Fruit fly (Drosophila melanogaster) whole organism, embryonic: ENCODE results near the gene CG13365.

Experiments
- Atf6 ChIP-seq: fragments of 200-800 bp; sonication (Bioruptor generic); IDR thresholded peaks from 2 replicates; pipeline ENCODE4 v1.3.6; 2022; ENCODE audit warnings: missing biosample characterization, missing genetic modification characterization
- BtbVII ChIP-seq: fragments of 200-800 bp; sonication (Bioruptor generic); optimal IDR thresholded peaks from 3 replicates; lab custom pipeline; 2017; ENCODE audit warnings: missing biosample characterization, mild to moderate bottlenecking, missing genetic modification characterization
- C15 ChIP-seq: fragments of 200-800 bp; sonication (Bioruptor generic); IDR thresholded peaks from 3 replicates; pipeline ENCODE4 v1.3.6; 2022; ENCODE audit warnings: missing biosample characterization, missing genetic modification characterization
- CG10321 ChIP-seq: fragments of 200-800 bp; sonication (Bioruptor generic); IDR thresholded peaks from 2 replicates; pipeline ENCODE4 v1.3.6; 2022; ENCODE audit warnings: missing biosample characterization, missing genetic modification characterization
- CG12071 ChIP-seq: fragments of 200-800 bp; sonication (Bioruptor generic); optimal IDR thresholded peaks from 3 replicates; lab custom pipeline; 2018; ENCODE audit warnings: missing biosample characterization, mild to moderate bottlenecking, missing genetic modification characterization
- CG14014 ChIP-seq: fragments of 200-800 bp; sonication (Bioruptor generic); IDR thresholded peaks from 2 replicates; pipeline ENCODE4 v1.3.6; 2022; ENCODE audit warnings: missing biosample characterization, missing genetic modification characterization
- CG15073 ChIP-seq: fragments of 200-800 bp; sonication (Bioruptor generic); optimal IDR thresholded peaks from 2 replicates; lab custom pipeline; 2016; ENCODE audit warnings: missing biosample characterization, missing genetic modification characterization
- CG15479 ChIP-seq: fragments of 200-800 bp; sonication (Bioruptor generic); optimal IDR thresholded peaks from 3 replicates; lab custom pipeline; 2019; ENCODE audit warnings: missing biosample characterization, mild to moderate bottlenecking, missing genetic modification characterization, moderate library complexity
- CG2199 ChIP-seq: fragments of 200-800 bp; sonication (Bioruptor generic); IDR thresholded peaks from 3 replicates; pipeline ENCODE4 v1.3.6; 2022; ENCODE audit warnings: missing biosample characterization, missing genetic modification characterization
- CG2202 ChIP-seq: fragments of 200-800 bp; sonication (Bioruptor generic); optimal IDR thresholded peaks from 2 replicates; lab custom pipeline; 2018; ENCODE audit warnings: missing biosample characterization, mild to moderate bottlenecking, missing genetic modification characterization
- CG42726 ChIP-seq: fragments of 200-800 bp; sonication (Bioruptor generic); IDR thresholded peaks from 2 replicates; pipeline ENCODE4 v1.3.6; 2022; ENCODE audit warnings: missing biosample characterization, missing genetic modification characterization; ENCODE audit not compliant: partially characterized antibody
- CG4282 ChIP-seq: fragments of 200-800 bp; sonication (Bioruptor generic); optimal IDR thresholded peaks from 2 replicates; lab custom pipeline; 2016; ENCODE audit warnings: missing biosample characterization, missing genetic modification characterization
- CG4404 ChIP-seq: fragments of 200-800 bp; sonication (Bioruptor generic); IDR thresholded peaks from 2 replicates; pipeline ENCODE4 v1.3.6; 2022; ENCODE audit warnings: missing biosample characterization, missing genetic modification characterization
- CG6791 ChIP-seq: fragments of 200-800 bp; sonication (Bioruptor generic); IDR thresholded peaks from 3 replicates; pipeline ENCODE4 v1.3.6; 2022; ENCODE audit warnings: missing biosample characterization, missing genetic modification characterization; ENCODE audit not compliant: partially characterized antibody
- CG6854 ChIP-seq: fragments of 200-800 bp; sonication (Bioruptor generic); optimal IDR thresholded peaks from 3 replicates; lab custom pipeline; 2017; ENCODE audit warnings: missing biosample characterization, mild to moderate bottlenecking, missing genetic modification characterization
- CG7839 ChIP-seq: fragments of 200-800 bp; sonication (Bioruptor generic); optimal IDR thresholded peaks from 3 replicates; lab custom pipeline; 2018; ENCODE audit warnings: missing biosample characterization, mild to moderate bottlenecking, missing genetic modification characterization, moderate library complexity
- CG9817 ChIP-seq: fragments of 200-800 bp; sonication (Bioruptor generic); optimal IDR thresholded peaks from 2 replicates; lab custom pipeline; 2018; ENCODE audit warnings: missing biosample characterization, mild to moderate bottlenecking, missing genetic modification characterization, moderate library complexity
- Fer3 ChIP-seq: fragments of 200-800 bp; sonication (Bioruptor generic); optimal IDR thresholded peaks from 2 replicates; lab custom pipeline; 2018; ENCODE audit warnings: missing biosample characterization, mild to moderate bottlenecking, missing genetic modification characterization, moderate library complexity
- GATAe ChIP-seq: fragments of 200-800 bp; sonication (Bioruptor generic); conservative IDR thresholded peaks from 2 replicates; pipeline ENCODE4 v1.3.6; 2022; ENCODE audit warnings: missing biosample characterization, missing genetic modification characterization
- Hr39 ChIP-seq: fragments of >200 bp; optimal IDR thresholded peaks from 2 replicates; lab custom pipeline; 2017
- Mes4 ChIP-seq: fragments of 200-800 bp; sonication (Bioruptor generic); optimal IDR thresholded peaks from 2 replicates; lab custom pipeline; 2016; ENCODE audit warnings: missing biosample characterization, missing genetic modification characterization
- Opbp ChIP-seq: fragments of 200-800 bp; sonication (Bioruptor generic); IDR thresholded peaks from 3 replicates; pipeline ENCODE4 v1.3.6; 2022; ENCODE audit warnings: missing biosample characterization, missing genetic modification characterization; ENCODE audit not compliant: partially characterized antibody
- Pdp1 ChIP-seq, 2 experiments: fragments of 200-800 bp; sonication (Bioruptor generic); optimal IDR thresholded peaks; 3 replicates each; lab custom pipeline; 2016; ENCODE audit warnings: missing biosample characterization in 2 of 2, missing genetic modification characterization in 2 of 2, mild to moderate bottlenecking in 1 of 2, moderate library complexity in 1 of 2
- Sry-δ ChIP-seq: fragments of 200-800 bp; sonication (Bioruptor generic); optimal IDR thresholded peaks from 2 replicates; lab custom pipeline; 2016; ENCODE audit warnings: missing biosample characterization, missing genetic modification characterization
- Usf ChIP-seq: fragments of 200-800 bp; sonication (Bioruptor generic); optimal IDR thresholded peaks from 2 replicates; lab custom pipeline; 2017; ENCODE audit warnings: missing genotype, missing biosample characterization, missing genetic modification characterization
- Vsx1 ChIP-seq: fragments of 200-800 bp; sonication (Bioruptor generic); optimal IDR thresholded peaks from 2 replicates; lab custom pipeline; 2017; ENCODE audit warnings: missing biosample characterization, mild to moderate bottlenecking, missing genetic modification characterization, missing genetic modification reagents
- amos ChIP-seq: fragments of 200-800 bp; sonication (Bioruptor generic); IDR thresholded peaks from 2 replicates; pipeline ENCODE4 v1.3.6; 2022; ENCODE audit warnings: missing biosample characterization, missing genetic modification characterization; ENCODE audit not compliant: partially characterized antibody
- bigmax ChIP-seq: fragments of 200-800 bp; sonication (Bioruptor generic); optimal IDR thresholded peaks from 2 replicates; lab custom pipeline; 2018; ENCODE audit warnings: missing biosample characterization, mild to moderate bottlenecking, missing genetic modification characterization
- dm ChIP-seq: fragments of 200-800 bp; sonication (Bioruptor generic); optimal IDR thresholded peaks from 3 replicates; lab custom pipeline; 2016; ENCODE audit warnings: missing biosample characterization, missing genetic modification characterization
- ems ChIP-seq: fragments of 200-800 bp; sonication (Bioruptor generic); optimal IDR thresholded peaks from 3 replicates; lab custom pipeline; 2016; ENCODE audit warnings: missing biosample characterization, missing genetic modification characterization
- ftz-f1 ChIP-seq: fragments of 200-800 bp; sonication (Bioruptor generic); optimal IDR thresholded peaks from 2 replicates; lab custom pipeline; 2016; ENCODE audit warnings: missing biosample characterization, missing genetic modification characterization
- gro ChIP-seq: fragments of 200-800 bp; sonication (Bioruptor generic); optimal IDR thresholded peaks from 2 replicates; lab custom pipeline; 2016; ENCODE audit warnings: missing biosample characterization, missing genetic modification characterization
- kay ChIP-seq: fragments of 200-800 bp; sonication (Bioruptor generic); optimal IDR thresholded peaks from 2 replicates; lab custom pipeline; 2016; ENCODE audit warnings: missing biosample characterization, missing genetic modification characterization
- maf-S ChIP-seq: fragments of 200-800 bp; sonication (Bioruptor generic); optimal IDR thresholded peaks from 2 replicates; lab custom pipeline; 2016; ENCODE audit warnings: missing biosample characterization, missing genetic modification characterization
- mld ChIP-seq: fragments of 200-800 bp; sonication (Bioruptor generic); IDR thresholded peaks from 3 replicates; pipeline ENCODE4 v1.3.6; 2022; ENCODE audit warnings: missing biosample characterization, missing genetic modification characterization; ENCODE audit not compliant: partially characterized antibody
- nerfin-1 ChIP-seq: fragments of 200-800 bp; sonication (Bioruptor generic); optimal IDR thresholded peaks from 3 replicates; lab custom pipeline; 2019; ENCODE audit warnings: missing biosample characterization, mild to moderate bottlenecking, missing genetic modification characterization, moderate library complexity
- otp ChIP-seq: fragments of 200-800 bp; sonication (Bioruptor generic); IDR thresholded peaks from 3 replicates; pipeline ENCODE4, ENCODE4 v1.3.6; 2022; ENCODE audit warnings: missing biosample characterization, missing genetic modification characterization
- p53 ChIP-seq: fragments of 200-800 bp; sonication (Bioruptor generic); optimal IDR thresholded peaks from 2 replicates; lab custom pipeline; 2016; ENCODE audit warnings: missing biosample characterization, missing genetic modification characterization
- psq ChIP-seq: fragments of 200-800 bp; sonication (Bioruptor generic); optimal IDR thresholded peaks from 2 replicates; lab custom pipeline; 2017; ENCODE audit warnings: missing biosample characterization, missing genetic modification characterization
- sc ChIP-seq, 3 experiments: fragments of >200 bp in 2 of 3; fragments of 200-800 bp in 1 of 3; sonication (Bioruptor generic) in 1 of 3; optimal IDR thresholded peaks; 2 replicates in 2 of 3; 3 replicates in 1 of 3; lab custom pipeline; 2017; ENCODE audit warnings: mild to moderate bottlenecking in 1 of 3, missing biosample characterization in 1 of 3, missing genetic modification characterization in 1 of 3, missing genetic modification reagents in 1 of 3
- sens ChIP-seq: fragments of 200-800 bp; sonication (Bioruptor generic); peaks from one replicate; lab custom pipeline; 2016; ENCODE audit warnings: missing biosample characterization, missing genetic modification characterization
- shn ChIP-seq: fragments of 200-800 bp; sonication (Bioruptor generic); optimal IDR thresholded peaks from 3 replicates; lab custom pipeline; 2016; ENCODE audit warnings: missing biosample characterization, missing genetic modification characterization
- sob ChIP-seq: fragments of 200-800 bp; sonication (Bioruptor generic); IDR thresholded peaks from 2 replicates; pipeline ENCODE4 v1.3.6; 2022; ENCODE audit warnings: missing biosample characterization, missing genetic modification characterization
- sr ChIP-seq: fragments of 200-800 bp; sonication (Bioruptor generic); IDR thresholded peaks from 3 replicates; pipeline ENCODE4 v1.3.6; 2022; ENCODE audit warnings: missing biosample characterization, missing genetic modification characterization
- zf30C ChIP-seq: fragments of 200-800 bp; sonication (Bioruptor generic); optimal IDR thresholded peaks from 3 replicates; lab custom pipeline; 2018; ENCODE audit warnings: missing biosample characterization, mild to moderate bottlenecking, missing genetic modification characterization

The CG13365 gene

DNA sequence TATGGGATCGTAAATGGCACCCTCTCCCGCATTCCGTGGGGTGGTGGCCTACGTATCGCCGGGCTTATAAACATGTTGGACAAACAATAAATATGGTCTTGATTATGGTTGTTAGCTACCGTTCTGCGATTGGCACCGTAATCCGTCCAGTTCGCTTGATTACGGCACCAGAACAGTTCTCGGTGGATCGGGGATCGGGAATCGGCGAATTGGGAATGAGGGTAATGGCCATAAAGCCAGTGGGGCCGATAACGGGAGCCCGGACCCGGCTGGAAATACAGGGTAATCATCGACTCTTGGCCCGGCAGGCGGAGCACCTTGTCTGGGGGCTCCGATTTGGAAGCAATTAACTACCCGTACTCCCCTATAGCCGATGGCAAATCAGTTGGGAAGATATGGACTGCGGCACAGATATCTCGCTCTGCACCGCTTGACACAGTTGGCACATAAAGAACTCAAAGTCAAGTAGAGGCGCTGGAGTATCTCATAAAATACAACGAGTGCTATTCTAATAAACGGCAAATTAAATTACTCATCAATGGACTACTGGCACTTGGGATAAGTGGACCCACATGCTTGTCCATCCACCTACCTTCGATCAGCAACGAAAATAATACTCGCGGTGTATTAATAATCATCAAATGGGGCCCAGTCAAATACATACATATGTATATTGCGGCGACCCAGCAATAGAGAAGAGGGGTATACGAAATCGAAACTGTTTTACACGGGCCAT lies 22.5 kb downstream of the CG13365 start (continued):
- TF ChIP-seq CG2202 (tag; lab: Kevin White, UChicago) (no peak), Pdp1 (GFP tag; optimal IDR thresholded peaks at IDR 0.05; lab: Kevin White, UChicago) (peak in 1 of 2 experiments; percentile 61), Sry-δ (GFP tag; lab: Kevin White, UChicago) (no peak), psq (GFP tag; lab: Kevin White, UChicago) (no peak), CG6854 (GFP tag; lab: Kevin White, UChicago) (no peak), BtbVII (GFP tag; lab: Kevin White, UChicago) (no peak), CG15073 (GFP tag; lab: Kevin White, UChicago) (no peak), ftz-f1 (GFP tag; lab: Kevin White, UChicago) (no peak), GATAe (GFP tag; lab: Robert Waterston, UW) (0 out of 2 replicates have a peak, but pooled peaks have one; percentile 16), gro (GFP tag; lab: Kevin White, UChicago) (no peak), CG15479 (no peak), CG12071 (GFP tag; lab: Kevin White, UChicago) (peak; percentile 22), Opbp (GFP tag; lab: Robert Waterston, UW) (no peak), CG10321 (no peak), CG9817 (tag; lab: Kevin White, UChicago) (no peak), Mes4 (GFP tag; lab: Kevin White, UChicago) (no peak)

DNA sequence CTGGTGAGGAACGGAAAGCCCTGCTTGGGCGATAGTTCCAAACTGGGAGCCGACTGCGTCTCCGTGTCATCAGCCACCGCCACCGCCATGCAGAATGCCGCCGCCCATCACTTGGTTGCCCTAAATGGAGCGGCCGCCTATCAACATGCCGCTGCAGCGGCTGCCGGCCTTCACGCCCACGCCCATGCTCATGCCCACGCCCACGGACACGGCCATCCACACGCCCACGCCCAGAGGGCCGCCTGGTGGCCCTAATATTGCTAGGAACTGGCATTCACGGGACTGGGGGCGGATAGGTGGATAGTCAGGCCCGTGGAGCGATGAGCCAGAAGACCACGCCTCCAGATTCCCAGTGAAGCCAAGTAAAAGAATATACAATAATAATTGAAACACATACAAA lies 24.0 kb downstream of the CG13365 start:
- no peak for TF ChIP-seq kay (GFP tag; lab: Kevin White, UChicago)
- TF ChIP-seq nerfin-1 (tag; lab: Kevin White, UChicago): no peak
- TF ChIP-seq C15: no peak
- peak; percentile 97 for TF ChIP-seq Hr39 (lab: Kevin White, UChicago)
- TF ChIP-seq sc (optimal IDR thresholded peaks at IDR 0.05; lab: Kevin White, UChicago): no peak
- TF ChIP-seq sc (GFP tag; optimal IDR thresholded peaks at IDR 0.05; lab: Kevin White, UChicago): no peak
- TF ChIP-seq mld (GFP tag; lab: Robert Waterston, UW): no peak
- no peak for TF ChIP-seq CG42726
- peak; percentile 15 for TF ChIP-seq sens
- TF ChIP-seq Usf (GFP tag; lab: Kevin White, UChicago): no peak
- TF ChIP-seq CG4282 (GFP tag; lab: Kevin White, UChicago): no peak
- TF ChIP-seq CG4404 (GFP tag; lab: Robert Waterston, UW): no peak
- no peak for TF ChIP-seq otp
- TF ChIP-seq ems (GFP tag; lab: Kevin White, UChicago): no peak
- TF ChIP-seq CG7839 (tag; lab: Kevin White, UChicago): no peak
- no peak for TF ChIP-seq CG6791 (GFP tag; lab: Robert Waterston, UW)
- TF ChIP-seq bigmax: no peak
- peak; percentile 73 for TF ChIP-seq sr
- TF ChIP-seq amos: 0 out of 2 replicates have a peak, but pooled peaks have one; percentile 18
- TF ChIP-seq p53 (GFP tag; lab: Kevin White, UChicago): no peak
- TF ChIP-seq dm: no peak
- TF ChIP-seq Vsx1 (GFP tag; lab: Kevin White, UChicago): no peak
- TF ChIP-seq maf-S: no peak
- no peak for TF ChIP-seq sob (GFP tag; lab: Robert Waterston, UW)
- TF ChIP-seq Atf6 (GFP tag; lab: Robert Waterston, UW): no peak
- TF ChIP-seq CG14014 (GFP tag; lab: Robert Waterston, UW): no peak
- no peak for TF ChIP-seq zf30C
- TF ChIP-seq shn (GFP tag; lab: Kevin White, UChicago): no peak
- TF ChIP-seq Fer3 (tag; lab: Kevin White, UChicago): no peak
- TF ChIP-seq CG2199: no peak
